Worm (Caenorhabditis elegans): ENCODE data around the gene sgn-1.
A peak's percentile ranks its signal among the peaks of the same experiment; 100 is the strongest.

Gene sgn-1

DNA sequence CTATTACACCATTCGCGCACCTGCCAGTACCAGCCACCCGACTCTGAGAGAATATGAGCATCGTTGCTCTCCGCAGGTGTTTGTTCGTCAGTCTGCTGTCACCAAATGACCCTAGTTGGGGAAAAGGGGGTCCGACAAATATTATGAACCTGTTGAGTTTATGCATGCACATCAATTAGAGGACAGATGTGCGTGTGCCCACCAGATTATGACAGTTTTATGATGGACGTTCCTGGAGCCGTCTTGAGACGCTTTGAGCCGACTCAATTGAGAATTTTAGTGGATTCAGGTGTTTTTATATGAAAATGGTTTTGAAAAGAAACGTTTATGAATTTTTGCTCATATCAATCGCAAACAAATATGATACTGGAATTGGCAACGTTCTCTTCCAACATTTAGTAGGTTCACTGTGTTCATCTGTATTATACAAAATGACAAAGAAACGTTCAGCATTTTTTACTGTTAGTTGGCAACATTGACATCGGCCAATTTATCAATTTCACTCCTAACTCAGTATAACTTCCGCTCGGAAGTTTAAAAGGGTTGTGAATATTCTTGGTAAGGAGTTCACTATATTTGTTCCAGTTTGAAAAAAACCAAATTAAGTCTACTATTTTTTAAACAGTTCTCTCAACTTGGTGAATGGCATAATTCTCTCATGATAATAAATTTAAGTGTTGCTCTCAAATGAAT lies 36.1 kb downstream of the sgn-1 start (continued):
- TF ChIP-seq irx-1 (tag; optimal IDR thresholded peaks at IDR 0.05): no peak
- no peak for TF ChIP-seq nhr-12 (tag; optimal IDR thresholded peaks at IDR 0.05)
- TF ChIP-seq efl-3 (GFP tag; optimal IDR thresholded peaks at IDR 0.05): no peak
- TF ChIP-seq lin-35 (GFP tag; optimal IDR thresholded peaks at IDR 0.05): peak in 1 of 2 experiments; percentile 65
- no peak for TF ChIP-seq tlp-1 (tag; optimal IDR thresholded peaks at IDR 0.05)
- no peak for TF ChIP-seq aha-1 (tag; optimal IDR thresholded peaks at IDR 0.05)
- TF ChIP-seq lsy-2 (tag; optimal IDR thresholded peaks at IDR 0.05): peak in 1 of 2 experiments; percentile 46
- no peak for TF ChIP-seq snpc-4 (tag; optimal IDR thresholded peaks at IDR 0.05)
- TF ChIP-seq nhr-28 (tag; optimal IDR thresholded peaks at IDR 0.05): no peak
- no peak for TF ChIP-seq ets-5 (GFP tag; IDR thresholded peaks at IDR 0.05)
- TF ChIP-seq mef-2 (tag; optimal IDR thresholded peaks at IDR 0.05): no peak
- no peak for TF ChIP-seq swsn-7 (tag; optimal IDR thresholded peaks at IDR 0.05)
- TF ChIP-seq nhr-76 (tag; optimal IDR thresholded peaks at IDR 0.05): no peak
- no peak for TF ChIP-seq nhr-84 (tag; optimal IDR thresholded peaks at IDR 0.05)
- no peak for TF ChIP-seq pag-3 (tag; optimal IDR thresholded peaks at IDR 0.05; ENCODE audit: borderline replicate concordance, insufficient read depth)
- TF ChIP-seq C34B4.2 (tag; optimal IDR thresholded peaks at IDR 0.05): no peak
- TF ChIP-seq sup-37 (GFP tag; optimal IDR thresholded peaks at IDR 0.05): no peak
- no peak for TF ChIP-seq lin-39 (tag; optimal IDR thresholded peaks at IDR 0.05)
- TF ChIP-seq C04F5.9 (tag; optimal IDR thresholded peaks at IDR 0.05): peak; percentile 21
- no peak for TF ChIP-seq mab-9 (GFP tag; IDR thresholded peaks at IDR 0.05)
- TF ChIP-seq isw-1 (GFP tag; IDR thresholded peaks at IDR 0.05): no peak
- TF ChIP-seq nhr-11 (tag; optimal IDR thresholded peaks at IDR 0.05): no peak
- TF ChIP-seq zip-4 (GFP tag; optimal IDR thresholded peaks at IDR 0.05): no peak
- TF ChIP-seq nhr-20 (tag; optimal IDR thresholded peaks at IDR 0.05): peak; percentile 44
- peak in 1 of 2 experiments; percentile 33 for TF ChIP-seq efl-1 (optimal IDR thresholded peaks at IDR 0.05)
- peak in 1 of 2 experiments; percentile 84 for TF ChIP-seq efl-1 (GFP tag; optimal IDR thresholded peaks at IDR 0.05 in 1 of 2)
- no peak for TF ChIP-seq unc-30 (tag; optimal IDR thresholded peaks at IDR 0.05)
- no peak for TF ChIP-seq jun-1 (tag; optimal IDR thresholded peaks at IDR 0.05)
- TF ChIP-seq Y116A8C.19 (tag; optimal IDR thresholded peaks at IDR 0.05; ENCODE audit: borderline replicate concordance): no peak
- no peak for TF ChIP-seq pqm-1 (tag; optimal IDR thresholded peaks at IDR 0.05)
- no peak for TF ChIP-seq F16B12.6 (tag; optimal IDR thresholded peaks at IDR 0.05)
- peak; percentile 82 for TF ChIP-seq nhr-90 (tag; optimal IDR thresholded peaks at IDR 0.05; ENCODE audit: poor library complexity)
- TF ChIP-seq xbp-1 (tag; optimal IDR thresholded peaks at IDR 0.05): no peak
- TF ChIP-seq sox-4 (tag; optimal IDR thresholded peaks at IDR 0.05): no peak
- TF ChIP-seq ama-1 (optimal IDR thresholded peaks at IDR 0.05): peak; percentile 90
- peak; percentile 60 for TF ChIP-seq lir-3 (tag; optimal IDR thresholded peaks at IDR 0.05; ENCODE audit: poor library complexity)
- no peak for TF ChIP-seq unc-130 (tag; optimal IDR thresholded peaks at IDR 0.05)
- TF ChIP-seq sptf-1 (tag; optimal IDR thresholded peaks at IDR 0.05): no peak
- no peak for TF ChIP-seq grh-1 (GFP tag; IDR thresholded peaks at IDR 0.05)
- no peak for TF ChIP-seq ceh-63 (GFP tag; optimal IDR thresholded peaks at IDR 0.05)
- TF ChIP-seq pax-3 (tag; optimal IDR thresholded peaks at IDR 0.05): peak; percentile 42
- no peak for TF ChIP-seq alr-1 (tag; optimal IDR thresholded peaks at IDR 0.05; ENCODE audit: borderline replicate concordance)
- peak in 3 of 6 experiments; percentile 19 to 74 (median 38) for TF ChIP-seq elt-3 (tag; optimal IDR thresholded peaks at IDR 0.05)
- no peak for TF ChIP-seq egl-13 (tag; optimal IDR thresholded peaks at IDR 0.05)
- no peak for TF ChIP-seq unc-86 (tag; optimal IDR thresholded peaks at IDR 0.05)
- no peak for TF ChIP-seq nhr-77 (tag; optimal IDR thresholded peaks at IDR 0.05)
- no peak for TF ChIP-seq unc-62 (GFP tag; optimal IDR thresholded peaks at IDR 0.05)

Data from whole organism, L1 larva.